Worm (Caenorhabditis elegans) whole organism, midembryonic: ENCODE measurements around the gene F45E6.1.

ENCODE experiments used
- med-1 ChIP-seq: sonication (generic microtip); optimal IDR thresholded peaks from 2 replicates; lab custom pipeline; 2017; ENCODE audit warnings: missing genetic modification characterization, mild to moderate bottlenecking, missing compliant biosample characterization, antibody characterized with exemption, missing genetic modification reagents; ENCODE audit not compliant: insufficient read depth
- ztf-29 ChIP-seq: fragments of 200-800 bp; sonication (Bioruptor generic); IDR thresholded peaks from 2 replicates; pipeline ENCODE4 v1.3.6; 2022; ENCODE audit warnings: missing genetic modification reagents, missing genetic modification characterization, missing compliant biosample characterization

DNA sequence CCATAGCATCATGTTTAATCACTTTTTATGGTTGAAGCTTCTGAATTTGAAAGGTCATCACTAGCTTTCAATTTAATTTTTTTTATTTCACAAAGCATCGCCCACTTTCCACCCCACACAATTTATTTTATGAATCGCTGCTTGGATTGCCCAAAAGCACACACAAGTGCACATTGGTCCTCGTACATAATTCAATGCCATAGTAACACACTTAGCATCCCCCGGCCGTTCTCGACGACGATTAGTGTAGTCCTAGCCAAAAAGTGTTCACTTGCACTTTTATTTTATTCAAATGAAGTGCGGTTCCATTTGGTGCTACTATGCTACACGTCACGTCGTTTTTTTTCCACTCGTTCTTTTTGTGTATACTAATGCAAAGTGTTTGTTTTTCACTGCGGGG, 1.8 kb upstream of the F45E6.1 start:
- TF ChIP-seq ztf-29 (no peak), med-1 (GFP tag; lab: Kevin White, UChicago) (no peak)
